Worm (Caenorhabditis elegans) whole organism, early embryonic: ENCODE measurements around the gene tes-1.

Experiments used
- ama-1 ChIP-seq: fragments of 150-350 bp; optimal IDR thresholded peaks from 2 replicates; lab custom pipeline; 2014
- ceh-36 ChIP-seq: sonication (generic microtip); optimal IDR thresholded peaks from 2 replicates; lab custom pipeline; 2016; ENCODE audit warnings: missing genetic modification characterization, inconsistent platforms, missing compliant biosample characterization
- flt-1 ChIP-seq: fragments of 200-800 bp; sonication (Bioruptor generic); IDR thresholded peaks from 2 replicates; pipeline ENCODE4 v1.3.6; 2022; ENCODE audit warnings: missing genetic modification characterization, missing compliant biosample characterization
- hmg-4 ChIP-seq: fragments of 200-800 bp; sonication (Bioruptor generic); optimal IDR thresholded peaks from 2 replicates; lab custom pipeline; 2018; ENCODE audit warnings: mild to moderate bottlenecking, missing genetic modification characterization, missing compliant biosample characterization

DNA sequence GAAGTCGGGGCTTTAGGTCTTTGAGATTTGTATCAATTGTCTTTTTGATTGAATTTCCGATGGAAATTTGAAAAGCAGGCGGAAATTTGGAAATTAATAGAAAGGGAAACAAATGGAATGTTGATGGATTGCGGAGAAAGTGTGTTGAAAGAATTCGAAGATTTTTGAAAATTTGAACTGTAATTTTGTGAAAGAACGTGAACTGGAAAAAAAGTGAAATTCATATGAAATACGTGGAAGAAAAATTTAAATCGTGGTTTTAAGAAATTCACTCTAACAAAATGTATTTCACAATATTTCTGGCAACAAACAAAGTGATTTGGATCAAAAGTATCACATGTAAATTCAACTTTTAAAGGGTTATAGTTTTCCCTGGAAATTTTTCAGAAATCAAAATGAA lies 5.2 kb downstream of the tes-1 start, which contains the start of gene B0496.1:
- no peak for TF ChIP-seq ama-1
- TF ChIP-seq ceh-36 = no peak
- no peak for TF ChIP-seq hmg-4 (GFP tag; lab: Kevin White, UChicago)
- TF ChIP-seq flt-1 (GFP tag; lab: Robert Waterston, UW) = no peak
